Worm (Caenorhabditis elegans) whole organism, L1 larva: ENCODE measurements around the gene srh-184.

ENCODE experiments used
- alr-1 ChIP-seq: fragments of 200-800 bp; sonication (Bioruptor generic); optimal IDR thresholded peaks from 2 replicates; lab custom pipeline; 2018; ENCODE audit warnings: borderline replicate concordance, mild to moderate bottlenecking, missing genetic modification characterization, missing compliant biosample characterization
- ama-1 ChIP-seq: fragments of 150-350 bp; optimal IDR thresholded peaks from 2 replicates; lab custom pipeline; 2014
- ceh-8 ChIP-seq: fragments of 200-800 bp; sonication (Bioruptor generic); optimal IDR thresholded peaks from 2 replicates; lab custom pipeline; 2018; ENCODE audit warnings: mild to moderate bottlenecking, missing genetic modification characterization, moderate library complexity, missing compliant biosample characterization
- ceh-88 ChIP-seq: fragments of 200-800 bp; sonication (Bioruptor generic); IDR thresholded peaks from 2 replicates; pipeline ENCODE4 v1.3.6; 2022; ENCODE audit warnings: missing genetic modification characterization, missing compliant biosample characterization
- ceh-90 ChIP-seq: sonication (generic microtip); optimal IDR thresholded peaks from 2 replicates; lab custom pipeline; 2016; ENCODE audit warnings: missing genetic modification characterization, missing compliant biosample characterization
- dpl-1 ChIP-seq, 3 experiments: fragments of 150-350 bp in 2 of 3; sonication (generic microtip) in 1 of 3; optimal IDR thresholded peaks; 2 replicates each; lab custom pipeline; 2014 to 2017; ENCODE audit warnings: missing biosample characterization in 3 of 3, missing genetic modification characterization in 3 of 3, missing genetic modification reagents in 3 of 3
- dsc-1 ChIP-seq: sonication (generic microtip); optimal IDR thresholded peaks from 2 replicates; lab custom pipeline; 2016; ENCODE audit warnings: mild to moderate bottlenecking, missing genetic modification characterization, missing compliant biosample characterization
- efl-1 ChIP-seq, 4 experiments: fragments of 150-350 bp; optimal IDR thresholded peaks in 3 of 4; peaks in 1 of 4; 1 replicate in 1 of 4; 2 replicates in 3 of 4; lab custom pipeline; 2014; ENCODE audit warnings: missing biosample characterization in 2 of 4, missing genetic modification characterization in 2 of 4, missing genetic modification reagents in 2 of 4
- egl-13 ChIP-seq: sonication (generic microtip); optimal IDR thresholded peaks from 2 replicates; lab custom pipeline; 2016; ENCODE audit warnings: missing genotype, missing genetic modification reagents, missing genetic modification characterization, missing compliant biosample characterization
- ets-5 ChIP-seq: fragments of 200-800 bp; sonication (Bioruptor generic); IDR thresholded peaks from 2 replicates; pipeline ENCODE4 v1.3.6; 2022; ENCODE audit warnings: missing genetic modification characterization, missing compliant biosample characterization
- fkh-10 ChIP-seq: sonication (generic microtip); optimal IDR thresholded peaks from 2 replicates; lab custom pipeline; 2017; ENCODE audit warnings: missing biosample characterization, missing genetic modification reagents, missing genetic modification characterization
- fkh-4 ChIP-seq: sonication (generic microtip); optimal IDR thresholded peaks from 2 replicates; lab custom pipeline; 2016; ENCODE audit warnings: missing compliant biosample characterization, missing genetic modification characterization, borderline replicate concordance
- fos-1 ChIP-seq: fragments of 150-350 bp; optimal IDR thresholded peaks from 2 replicates; lab custom pipeline; 2014; ENCODE audit warnings: missing biosample characterization, missing genetic modification characterization
- hlh-17 ChIP-seq: fragments of 200-800 bp; sonication (Bioruptor generic); optimal IDR thresholded peaks from 2 replicates; lab custom pipeline; 2018; ENCODE audit warnings: missing genetic modification characterization, mild to moderate bottlenecking, missing compliant biosample characterization, moderate library complexity, borderline replicate concordance
- jun-1 ChIP-seq: fragments of 150-350 bp; optimal IDR thresholded peaks from 2 replicates; lab custom pipeline; 2014; ENCODE audit warnings: missing biosample characterization, missing genetic modification reagents, missing genetic modification characterization
- lin-13 ChIP-seq: fragments of 150-350 bp; optimal IDR thresholded peaks from 2 replicates; lab custom pipeline; 2014; ENCODE audit warnings: missing biosample characterization, missing genetic modification reagents, missing genetic modification characterization
- lin-14 ChIP-seq: fragments of 200-800 bp; sonication (Bioruptor generic); optimal IDR thresholded peaks from 2 replicates; lab custom pipeline; 2018; ENCODE audit warnings: mild to moderate bottlenecking, missing genetic modification characterization, moderate library complexity, missing compliant biosample characterization
- lin-39 ChIP-seq: fragments of 150-350 bp; optimal IDR thresholded peaks from 2 replicates; lab custom pipeline; 2014; ENCODE audit warnings: missing biosample characterization, missing genetic modification reagents, missing genetic modification characterization
- mdl-1 ChIP-seq, 2 experiments: fragments of 150-350 bp; optimal IDR thresholded peaks; 2 replicates each; lab custom pipeline; 2014 to 2017; ENCODE audit warnings: missing biosample characterization in 2 of 2, missing genetic modification characterization in 2 of 2, inconsistent platforms in 1 of 2
- nhr-20 ChIP-seq: sonication (generic microtip); optimal IDR thresholded peaks from 2 replicates; lab custom pipeline; 2016; ENCODE audit warnings: mild to moderate bottlenecking, missing genetic modification characterization, missing compliant biosample characterization
- nhr-237 ChIP-seq: fragments of 150-350 bp; optimal IDR thresholded peaks from 2 replicates; lab custom pipeline; 2014; ENCODE audit warnings: missing biosample characterization, missing genetic modification characterization
- nhr-47 ChIP-seq: sonication (generic microtip); optimal IDR thresholded peaks from 2 replicates; lab custom pipeline; 2016; ENCODE audit warnings: mild to moderate bottlenecking, missing genetic modification characterization, moderate library complexity, missing compliant biosample characterization
- nhr-71 ChIP-seq: sonication (generic microtip); optimal IDR thresholded peaks from 2 replicates; lab custom pipeline; 2016; ENCODE audit warnings: mild to moderate bottlenecking, missing genetic modification characterization, moderate library complexity, missing compliant biosample characterization
- nhr-76 ChIP-seq: sonication (generic microtip); optimal IDR thresholded peaks from 2 replicates; lab custom pipeline; 2017; ENCODE audit warnings: missing biosample characterization, missing genetic modification characterization
- nhr-84 ChIP-seq: sonication (generic microtip); optimal IDR thresholded peaks from 2 replicates; lab custom pipeline; 2017; ENCODE audit warnings: missing biosample characterization, missing genetic modification characterization
- nhr-90 ChIP-seq: sonication (generic microtip); optimal IDR thresholded peaks from 2 replicates; lab custom pipeline; 2016; ENCODE audit warnings: mild to moderate bottlenecking, missing genetic modification characterization, missing compliant biosample characterization; ENCODE audit not compliant: poor library complexity
- pag-3 ChIP-seq: sonication (generic microtip); optimal IDR thresholded peaks from 2 replicates; lab custom pipeline; 2017; ENCODE audit warnings: missing genetic modification characterization, mild to moderate bottlenecking, missing compliant biosample characterization, antibody characterized with exemption, borderline replicate concordance; ENCODE audit not compliant: insufficient read depth
- snpc-4 ChIP-seq: fragments of 150-350 bp; optimal IDR thresholded peaks from 2 replicates; lab custom pipeline; 2014; ENCODE audit warnings: missing biosample characterization, missing genetic modification characterization
- sup-37 ChIP-seq: fragments of 200-800 bp; sonication (Bioruptor generic); optimal IDR thresholded peaks from 2 replicates; lab custom pipeline; 2018; ENCODE audit warnings: mild to moderate bottlenecking, missing genetic modification characterization, missing compliant biosample characterization
- swsn-7 ChIP-seq: sonication (generic microtip); optimal IDR thresholded peaks from 2 replicates; lab custom pipeline; 2016; ENCODE audit warnings: missing genetic modification characterization, missing compliant biosample characterization
- tbx-2 ChIP-seq: sonication (generic microtip); optimal IDR thresholded peaks from 2 replicates; lab custom pipeline; 2016; ENCODE audit warnings: missing genetic modification characterization, missing compliant biosample characterization
- zip-4 ChIP-seq: fragments of 200-800 bp; sonication (Bioruptor generic); optimal IDR thresholded peaks from 2 replicates; lab custom pipeline; 2018; ENCODE audit warnings: mild to moderate bottlenecking, missing genetic modification characterization, moderate library complexity, missing compliant biosample characterization

srh-184 gene

ce11 chrV:10795494-10795893, 2.5 kb downstream of the srh-184 start, which contains the start of gene D1054.19:
Gene D1054.19 (plus strand): TSS chrV:10795794.
- TF ChIP-seq lin-14 (GFP tag; lab: Kevin White, UChicago) (no peak), snpc-4 (tag; lab: Kevin White, UChicago) (no peak), tbx-2 (tag; lab: Kevin White, UChicago) (no peak)
- TF ChIP-seq, all 84 proteins: peak for 0

- TF ChIP-seq ceh-8 (GFP tag; lab: Kevin White, UChicago) (no peak), nhr-76 (tag; lab: Kevin White, UChicago) (no peak), ama-1 (no peak)
Observed at ce11 chrV:10794463-10794862, 3.5 kb downstream of the srh-184 start.

- TF ChIP-seq fkh-4 (tag; lab: Kevin White, UChicago) (no peak), dpl-1 (GFP tag; optimal IDR thresholded peaks at IDR 0.05; lab: Kevin White, UChicago) (no peak), ets-5 (GFP tag; lab: Robert Waterston, UW) (no peak), ceh-90 (tag; lab: Kevin White, UChicago) (no peak), egl-13 (no peak), hlh-17 (GFP tag; lab: Kevin White, UChicago) (no peak), alr-1 (tag; lab: Kevin White, UChicago) (no peak), nhr-237 (tag; lab: Kevin White, UChicago) (no peak), lin-13 (no peak), fkh-10 (GFP tag; lab: Kevin White, UChicago) (no peak), nhr-47 (tag; lab: Kevin White, UChicago) (no peak), zip-4 (GFP tag; lab: Kevin White, UChicago) (no peak)
Observed at ce11 chrV:10793498-10793897, 4.5 kb downstream of the srh-184 start, which contains the start of gene ule-3. Gene ule-3 (plus strand): TSS chrV:10793798.

ce11 chrV:10792775-10793174, 5.2 kb downstream of the srh-184 start, which contains the start of gene D1054.10:
Gene D1054.10 (minus strand): TSS chrV:10792875.
- no peak for TF ChIP-seq lin-39 (tag; lab: Kevin White, UChicago)
- no peak for TF ChIP-seq dpl-1 (GFP tag; optimal IDR thresholded peaks at IDR 0.05; lab: Kevin White, UChicago)
- no peak for TF ChIP-seq pag-3
- TF ChIP-seq nhr-84 (tag; lab: Kevin White, UChicago), result no peak
- TF ChIP-seq nhr-71 (tag; lab: Kevin White, UChicago), result no peak
- TF ChIP-seq, all 84 proteins: peak for 0

ce11 chrV:10790921-10791320, 7.1 kb downstream of the srh-184 start, which contains the start of gene D1054.9:
Gene D1054.9 (minus strand): TSS chrV:10791057.
- no peak for TF ChIP-seq egl-13
- TF ChIP-seq nhr-20 (tag; lab: Kevin White, UChicago), result no peak
- no peak for TF ChIP-seq fos-1
- TF ChIP-seq sup-37, result no peak

ce11 chrV:10784011-10784410, 14.0 kb downstream of the srh-184 start, which contains the start of gene D1054.8:
Gene D1054.8 (plus strand): TSS chrV:10784311.
- TF ChIP-seq efl-1 (optimal IDR thresholded peaks at IDR 0.05; lab: Kevin White, UChicago) (no peak), efl-1 (GFP tag; optimal IDR thresholded peaks at IDR 0.05 in 1 of 2; lab: Kevin White, UChicago) (no peak), swsn-7 (tag; lab: Kevin White, UChicago) (no peak), dsc-1 (no peak), lin-14 (GFP tag; lab: Kevin White, UChicago) (no peak), ceh-8 (GFP tag; lab: Kevin White, UChicago) (no peak), jun-1 (no peak), ceh-88 (GFP tag; lab: Robert Waterston, UW) (no peak), mdl-1 (tag; optimal IDR thresholded peaks at IDR 0.05; lab: Kevin White, UChicago) (no peak), nhr-90 (tag; lab: Kevin White, UChicago) (no peak)
